Fruit fly (Drosophila melanogaster) whole organism, embryonic: Measurements from ENCODE around the gene CG32147.

Experiments used
- Aef1 ChIP-seq: fragments of 200-800 bp; sonication (Bioruptor generic); IDR thresholded peaks from 3 replicates; pipeline ENCODE4 v1.3.6; 2022; ENCODE audit warnings: missing biosample characterization, missing genetic modification characterization
- Antp ChIP-seq: fragments of 200-800 bp; sonication (Bioruptor generic); optimal IDR thresholded peaks from 3 replicates; lab custom pipeline; 2016; ENCODE audit warnings: missing biosample characterization, missing genetic modification characterization
- BtbVII ChIP-seq: fragments of 200-800 bp; sonication (Bioruptor generic); optimal IDR thresholded peaks from 3 replicates; lab custom pipeline; 2017; ENCODE audit warnings: missing biosample characterization, mild to moderate bottlenecking, missing genetic modification characterization
- CG10267 ChIP-seq: fragments of 200-800 bp; sonication (Bioruptor generic); optimal IDR thresholded peaks from 2 replicates; lab custom pipeline; 2018; ENCODE audit warnings: missing biosample characterization, mild to moderate bottlenecking, missing genetic modification characterization, moderate library complexity
- CG10431 ChIP-seq: fragments of 200-800 bp; sonication (Bioruptor generic); optimal IDR thresholded peaks from 3 replicates; lab custom pipeline; 2018; ENCODE audit warnings: missing biosample characterization, mild to moderate bottlenecking, missing genetic modification characterization
- CG11398 ChIP-seq: fragments of 200-800 bp; sonication (Bioruptor generic); optimal IDR thresholded peaks from 2 replicates; lab custom pipeline; 2016; ENCODE audit warnings: missing biosample characterization, missing genetic modification characterization
- CG13424 ChIP-seq: fragments of 200-800 bp; sonication (Bioruptor generic); optimal IDR thresholded peaks from 2 replicates; lab custom pipeline; 2019; ENCODE audit warnings: missing biosample characterization, mild to moderate bottlenecking, missing genetic modification characterization, moderate library complexity
- CG14050 ChIP-seq: fragments of 200-800 bp; sonication (Bioruptor generic); IDR thresholded peaks from 3 replicates; pipeline ENCODE4 v1.3.6; 2022; ENCODE audit warnings: missing biosample characterization, missing genetic modification characterization
- CG14441 ChIP-seq: fragments of 200-800 bp; sonication (Bioruptor generic); IDR thresholded peaks from 2 replicates; pipeline ENCODE4 v1.3.6; 2022; ENCODE audit warnings: missing biosample characterization, missing genetic modification characterization
- CG1529 ChIP-seq: fragments of 200-800 bp; sonication (Bioruptor generic); optimal IDR thresholded peaks from 3 replicates; lab custom pipeline; 2018; ENCODE audit warnings: missing biosample characterization, missing genetic modification characterization
- CG15601 ChIP-seq: fragments of 200-800 bp; sonication (Bioruptor generic); optimal IDR thresholded peaks from 3 replicates; lab custom pipeline; 2019; ENCODE audit warnings: missing biosample characterization, mild to moderate bottlenecking, missing genetic modification characterization, moderate library complexity
- CG1603 ChIP-seq: fragments of 200-800 bp; sonication (Bioruptor generic); optimal IDR thresholded peaks from 2 replicates; lab custom pipeline; 2019; ENCODE audit warnings: missing biosample characterization, mild to moderate bottlenecking, missing genetic modification characterization, moderate library complexity
- CG1647 ChIP-seq: fragments of 200-800 bp; sonication (Bioruptor generic); optimal IDR thresholded peaks from 3 replicates; lab custom pipeline; 2016; ENCODE audit warnings: missing biosample characterization, missing genetic modification characterization
- CG17361 ChIP-seq: fragments of 200-800 bp; sonication (Bioruptor generic); IDR thresholded peaks from 3 replicates; pipeline ENCODE4 v1.3.6; 2022; ENCODE audit warnings: missing biosample characterization, missing genetic modification characterization
- CG17568 ChIP-seq: fragments of 200-800 bp; sonication (Bioruptor generic); optimal IDR thresholded peaks from 2 replicates; lab custom pipeline; 2018; ENCODE audit warnings: missing biosample characterization, mild to moderate bottlenecking, missing genetic modification characterization, moderate library complexity
- CG17829 ChIP-seq: fragments of 200-800 bp; optimal IDR thresholded peaks from 2 replicates; lab custom pipeline; 2019; ENCODE audit warnings: missing biosample characterization, mild to moderate bottlenecking, missing genetic modification characterization, moderate library complexity
- CG30020 ChIP-seq: fragments of 200-800 bp; optimal IDR thresholded peaks from 2 replicates; lab custom pipeline; 2019; ENCODE audit warnings: missing biosample characterization, mild to moderate bottlenecking, missing genetic modification characterization, moderate library complexity
- CG30431 ChIP-seq: fragments of 200-800 bp; sonication (Bioruptor generic); optimal IDR thresholded peaks from 2 replicates; lab custom pipeline; 2017; ENCODE audit warnings: missing biosample characterization, missing genetic modification characterization
- CG34422 ChIP-seq: fragments of 200-800 bp; sonication (Bioruptor generic); IDR thresholded peaks from 3 replicates; pipeline ENCODE4 v1.3.6; 2022; ENCODE audit warnings: missing biosample characterization, missing genetic modification characterization
- CG3847 ChIP-seq: fragments of 200-800 bp; sonication (Bioruptor generic); IDR thresholded peaks from 2 replicates; pipeline ENCODE4 v1.3.6; 2022; ENCODE audit warnings: missing biosample characterization, missing genetic modification characterization
- CG7357 ChIP-seq: fragments of 200-800 bp; sonication (Bioruptor generic); IDR thresholded peaks from 3 replicates; pipeline ENCODE4 v1.3.6; 2022; ENCODE audit warnings: missing biosample characterization, missing genetic modification characterization
- CG7372 ChIP-seq: fragments of 200-800 bp; sonication (Bioruptor generic); IDR thresholded peaks from 2 replicates; pipeline ENCODE4 v1.3.6; 2022; ENCODE audit warnings: missing biosample characterization, missing genetic modification characterization
- CG7928 ChIP-seq: fragments of 200-800 bp; sonication (Bioruptor generic); optimal IDR thresholded peaks from 2 replicates; lab custom pipeline; 2017; ENCODE audit warnings: missing biosample characterization, mild to moderate bottlenecking, missing genetic modification characterization
- CG7987 ChIP-seq: fragments of 200-800 bp; sonication (Bioruptor generic); optimal IDR thresholded peaks from 2 replicates; lab custom pipeline; 2018; ENCODE audit warnings: missing biosample characterization, mild to moderate bottlenecking, missing genetic modification characterization, moderate library complexity
- CG8765 ChIP-seq: fragments of 200-800 bp; sonication (Bioruptor generic); IDR thresholded peaks from 2 replicates; pipeline ENCODE4 v1.3.6; 2022; ENCODE audit warnings: missing biosample characterization, missing genetic modification characterization
- HmgD ChIP-seq: fragments of 200-800 bp; sonication (Bioruptor generic); optimal IDR thresholded peaks from 3 replicates; lab custom pipeline; 2016; ENCODE audit warnings: missing biosample characterization, missing genetic modification characterization
- Jarid2 ChIP-seq: fragments of 200-800 bp; sonication (Bioruptor generic); optimal IDR thresholded peaks from 3 replicates; lab custom pipeline; 2017; ENCODE audit warnings: mild to moderate bottlenecking, missing biosample characterization, missing genetic modification reagents, missing genetic modification characterization
- Lpt ChIP-seq: fragments of >200 bp; optimal IDR thresholded peaks from 2 replicates; lab custom pipeline; 2018; ENCODE audit warnings: missing biosample characterization, missing genetic modification characterization
- MESR4 ChIP-seq: fragments of 200-800 bp; sonication (Bioruptor generic); optimal IDR thresholded peaks from 2 replicates; lab custom pipeline; 2018; ENCODE audit warnings: missing biosample characterization, mild to moderate bottlenecking, missing genetic modification characterization, moderate library complexity
- Opbp ChIP-seq: fragments of 200-800 bp; sonication (Bioruptor generic); IDR thresholded peaks from 3 replicates; pipeline ENCODE4 v1.3.6; 2022; ENCODE audit warnings: missing biosample characterization, missing genetic modification characterization; ENCODE audit not compliant: partially characterized antibody
- Scr ChIP-seq: fragments of 200-800 bp; sonication (Bioruptor generic); IDR thresholded peaks from 2 replicates; pipeline ENCODE4 v1.3.6; 2022; ENCODE audit warnings: missing biosample characterization, missing genetic modification characterization; ENCODE audit not compliant: partially characterized antibody
- Six4 ChIP-seq: fragments of 200-800 bp; sonication (Bioruptor generic); optimal IDR thresholded peaks from 2 replicates; lab custom pipeline; 2016; ENCODE audit warnings: missing biosample characterization, missing genetic modification characterization
- Vsx1 ChIP-seq: fragments of 200-800 bp; sonication (Bioruptor generic); optimal IDR thresholded peaks from 2 replicates; lab custom pipeline; 2017; ENCODE audit warnings: missing biosample characterization, mild to moderate bottlenecking, missing genetic modification characterization, missing genetic modification reagents
- cato ChIP-seq: fragments of 200-800 bp; sonication (Bioruptor generic); optimal IDR thresholded peaks from 2 replicates; lab custom pipeline; 2016; ENCODE audit warnings: missing biosample characterization, missing genetic modification characterization, borderline replicate concordance
- crp ChIP-seq, 2 experiments: fragments of 200-800 bp; sonication (Bioruptor generic); optimal IDR thresholded peaks; 2 replicates in 1 of 2; 3 replicates in 1 of 2; lab custom pipeline; 2017; ENCODE audit warnings: missing biosample characterization in 2 of 2, missing genetic modification characterization in 2 of 2, mild to moderate bottlenecking in 1 of 2, moderate library complexity in 1 of 2
- eve ChIP-seq, 2 experiments: fragments of >200 bp; optimal IDR thresholded peaks; 2 replicates each; lab custom pipeline; 2017; ENCODE audit warnings: missing biosample characterization in 2 of 2, missing genetic modification characterization in 2 of 2
- ewg ChIP-seq: fragments of 200-800 bp; sonication (Bioruptor generic); optimal IDR thresholded peaks from 3 replicates; lab custom pipeline; 2017; ENCODE audit warnings: mild to moderate bottlenecking, missing biosample characterization, missing genetic modification reagents, missing genetic modification characterization
- gfzf ChIP-seq: fragments of 200-800 bp; sonication (Bioruptor generic); optimal IDR thresholded peaks from 2 replicates; lab custom pipeline; 2016; ENCODE audit warnings: missing biosample characterization, mild to moderate bottlenecking, missing genetic modification characterization, moderate library complexity
- knrl ChIP-seq: fragments of 200-800 bp; sonication (Bioruptor generic); IDR thresholded peaks from 3 replicates; pipeline ENCODE4 v1.3.6; 2022; ENCODE audit warnings: missing biosample characterization, missing genetic modification characterization; ENCODE audit not compliant: partially characterized antibody
- luna ChIP-seq: fragments of 200-800 bp; sonication (Bioruptor generic); optimal IDR thresholded peaks from 2 replicates; lab custom pipeline; 2016; ENCODE audit warnings: missing biosample characterization, missing genetic modification characterization
- mld ChIP-seq: fragments of 200-800 bp; sonication (Bioruptor generic); IDR thresholded peaks from 3 replicates; pipeline ENCODE4 v1.3.6; 2022; ENCODE audit warnings: missing biosample characterization, missing genetic modification characterization; ENCODE audit not compliant: partially characterized antibody
- odd ChIP-seq: fragments of 200-800 bp; sonication (Bioruptor generic); optimal IDR thresholded peaks from 2 replicates; lab custom pipeline; 2017; ENCODE audit warnings: missing biosample characterization, mild to moderate bottlenecking, missing genetic modification characterization
- repo ChIP-seq: fragments of 200-800 bp; sonication (Bioruptor generic); optimal IDR thresholded peaks from 2 replicates; lab custom pipeline; 2016; ENCODE audit warnings: missing biosample characterization, missing genetic modification characterization
- ro ChIP-seq: fragments of 200-800 bp; sonication (Bioruptor generic); IDR thresholded peaks from 2 replicates; pipeline ENCODE4 v1.3.6; 2022; ENCODE audit warnings: missing biosample characterization, missing genetic modification characterization
- salm ChIP-seq: fragments of 200-800 bp; sonication (Bioruptor generic); optimal IDR thresholded peaks from 2 replicates; lab custom pipeline; 2018; ENCODE audit warnings: missing biosample characterization, mild to moderate bottlenecking, missing genetic modification characterization
- sens ChIP-seq: fragments of 200-800 bp; sonication (Bioruptor generic); peaks from one replicate; lab custom pipeline; 2016; ENCODE audit warnings: missing biosample characterization, missing genetic modification characterization
- sqz ChIP-seq: fragments of 200-800 bp; sonication (Bioruptor generic); optimal IDR thresholded peaks from 3 replicates; lab custom pipeline; 2018; ENCODE audit warnings: missing biosample characterization, mild to moderate bottlenecking, missing genetic modification characterization
- twi ChIP-seq: fragments of 200-800 bp; optimal IDR thresholded peaks from 2 replicates; lab custom pipeline; 2019; ENCODE audit warnings: missing biosample characterization, mild to moderate bottlenecking, missing genetic modification characterization, moderate library complexity
- unpg ChIP-seq: fragments of 200-800 bp; sonication (Bioruptor generic); optimal IDR thresholded peaks from 3 replicates; lab custom pipeline; 2018; ENCODE audit warnings: missing biosample characterization, mild to moderate bottlenecking, missing genetic modification characterization, moderate library complexity
- vvl ChIP-seq: fragments of 200-800 bp; sonication (Bioruptor generic); IDR thresholded peaks from 2 replicates; pipeline ENCODE4 v1.3.6; 2022; ENCODE audit warnings: missing biosample characterization, missing genetic modification characterization
- zen2 ChIP-seq: fragments of 200-800 bp; sonication (Bioruptor generic); IDR thresholded peaks from 3 replicates; pipeline ENCODE4 v1.3.6; 2022; ENCODE audit warnings: missing biosample characterization, missing genetic modification characterization; ENCODE audit not compliant: partially characterized antibody

Gene CG32147

dm6 chr3L:15163414-15163813 is 19.6 kb upstream of the CG32147 start, which contains the start of gene CG7011 (continued):
- no peak for TF ChIP-seq mld (GFP tag; lab: Robert Waterston, UW)
- peak; percentile 39; the same call in 1 of the 3 replicates for TF ChIP-seq zen2 (GFP tag; lab: Robert Waterston, UW)
- TF ChIP-seq HmgD (GFP tag; lab: Kevin White, UChicago) = no peak
- no peak for TF ChIP-seq Vsx1 (GFP tag; lab: Kevin White, UChicago)
- no peak for TF ChIP-seq CG1529 (GFP tag; lab: Kevin White, UChicago)
- no peak for TF ChIP-seq CG7372 (GFP tag; lab: Robert Waterston, UW)
- TF ChIP-seq repo (GFP tag; lab: Kevin White, UChicago) = no peak
- TF ChIP-seq CG17568 (GFP tag; lab: Kevin White, UChicago) = no peak
- TF ChIP-seq CG17829 (tag; lab: Kevin White, UChicago) = no peak
- TF ChIP-seq CG7987 (GFP tag; lab: Kevin White, UChicago) = no peak
- peak; percentile 14 for TF ChIP-seq gfzf (GFP tag; lab: Kevin White, UChicago)
- peak; percentile 30; the same call in 1 of the 3 replicates for TF ChIP-seq Opbp
- no peak for TF ChIP-seq CG7928 (GFP tag; lab: Kevin White, UChicago)
- TF ChIP-seq CG30020 (tag; lab: Kevin White, UChicago) = no peak
- no peak for TF ChIP-seq Lpt (GFP tag; lab: Kevin White, UChicago)
- TF ChIP-seq CG30431 = no peak
- TF ChIP-seq CG11398 (GFP tag; lab: Kevin White, UChicago) = no peak
- peak; percentile 34; the same call in 1 of the 3 replicates for TF ChIP-seq CG14050 (GFP tag; lab: Robert Waterston, UW)
- no peak for TF ChIP-seq ewg (GFP tag; lab: Kevin White, UChicago)
- TF ChIP-seq sens (GFP tag; lab: Kevin White, UChicago) = peak; percentile 23
- no peak for TF ChIP-seq salm (tag; lab: Kevin White, UChicago)
- TF ChIP-seq cato (GFP tag; lab: Kevin White, UChicago) = no peak
- TF ChIP-seq odd (GFP tag; lab: Kevin White, UChicago) = no peak
- TF ChIP-seq sqz (GFP tag; lab: Kevin White, UChicago) = no peak
- no peak for TF ChIP-seq eve (GFP tag; optimal IDR thresholded peaks at IDR 0.05; lab: Kevin White, UChicago)
- peak; percentile 72 to 93 for TF ChIP-seq crp (GFP tag; optimal IDR thresholded peaks at IDR 0.05; lab: Kevin White, UChicago)
- peak; percentile 42 for TF ChIP-seq Scr
- TF ChIP-seq CG1603 (tag; lab: Kevin White, UChicago) = peak; percentile 30
- no peak for TF ChIP-seq unpg (GFP tag; lab: Kevin White, UChicago)
- no peak for TF ChIP-seq Antp
- no peak for TF ChIP-seq ro (GFP tag; lab: Robert Waterston, UW)
- TF ChIP-seq CG8765 (GFP tag; lab: Robert Waterston, UW) = no peak
- no peak for TF ChIP-seq CG3847 (GFP tag; lab: Robert Waterston, UW)
- peak; percentile 17 for TF ChIP-seq MESR4
- TF ChIP-seq knrl (GFP tag; lab: Robert Waterston, UW) = peak; percentile 48
- TF ChIP-seq CG10267 (tag; lab: Kevin White, UChicago) = no peak
- peak; percentile 45 for TF ChIP-seq CG10431 (GFP tag; lab: Kevin White, UChicago)
- no peak for TF ChIP-seq CG14441 (GFP tag; lab: Robert Waterston, UW)
- TF ChIP-seq CG7357 (GFP tag; lab: Robert Waterston, UW) = no peak
- TF ChIP-seq twi (tag; lab: Kevin White, UChicago) = peak; percentile 6
- no peak for TF ChIP-seq CG15601 (tag; lab: Kevin White, UChicago)
- no peak for TF ChIP-seq BtbVII (GFP tag; lab: Kevin White, UChicago)
- no peak for TF ChIP-seq Six4 (GFP tag; lab: Kevin White, UChicago)
- no peak for TF ChIP-seq Aef1
- TF ChIP-seq luna (GFP tag; lab: Kevin White, UChicago) = no peak
- TF ChIP-seq CG17361 = no peak
- TF ChIP-seq CG13424 (tag; lab: Kevin White, UChicago) = no peak
- no peak for TF ChIP-seq vvl (GFP tag; lab: Robert Waterston, UW)
- TF ChIP-seq CG34422 (GFP tag; lab: Robert Waterston, UW) = peak; percentile 69; the same call in 1 of the 3 replicates
- TF ChIP-seq Jarid2 (GFP tag; lab: Kevin White, UChicago) = no peak
- TF ChIP-seq CG1647 (GFP tag; lab: Kevin White, UChicago) = no peak
